Fruit fly (Drosophila melanogaster): ENCODE data around the gene CG4829.

Gene CG4829

dm6 chrX:16873053-16873452 is 61.6 kb downstream of the CG4829 start (continued):
- peak; percentile 46; the same call in 1 of the 2 replicates for TF ChIP-seq CG31441 (GFP tag; IDR thresholded peaks at IDR 0.05)
- TF ChIP-seq Sox102F (GFP tag; optimal IDR thresholded peaks at IDR 0.05): peak; percentile 34
- TF ChIP-seq tap (tag; optimal IDR thresholded peaks at IDR 0.05): no peak
- TF ChIP-seq Ssrp (tag; optimal IDR thresholded peaks at IDR 0.05): peak; percentile 16
- peak; percentile 14 for TF ChIP-seq CG2678 (tag; optimal IDR thresholded peaks at IDR 0.05)
- peak; percentile 16 for TF ChIP-seq Sox100B (GFP tag; optimal IDR thresholded peaks at IDR 0.05)
- TF ChIP-seq CG18262 (tag; optimal IDR thresholded peaks at IDR 0.05): peak; percentile 44
- TF ChIP-seq grau (tag; optimal IDR thresholded peaks at IDR 0.05): peak; percentile 3
- no peak for TF ChIP-seq insv (GFP tag; optimal IDR thresholded peaks at IDR 0.05)
- TF ChIP-seq Oli (tag; optimal IDR thresholded peaks at IDR 0.05): peak; percentile 38
- TF ChIP-seq CG1832 (GFP tag; optimal IDR thresholded peaks at IDR 0.05): no peak
- no peak for TF ChIP-seq ftz-f1 (GFP tag; optimal IDR thresholded peaks at IDR 0.05)
- TF ChIP-seq p53 (GFP tag; optimal IDR thresholded peaks at IDR 0.05): no peak
- no peak for TF ChIP-seq ap (GFP tag; IDR thresholded peaks at IDR 0.05)
- TF ChIP-seq Fer3 (tag; optimal IDR thresholded peaks at IDR 0.05): no peak
- peak; percentile 3 for TF ChIP-seq CG15269 (tag; optimal IDR thresholded peaks at IDR 0.05)
- TF ChIP-seq CTCF (GFP tag; optimal IDR thresholded peaks at IDR 0.05): no peak
- TF ChIP-seq CG10321 (GFP tag; IDR thresholded peaks at IDR 0.05): no peak
- peak; percentile 1 for TF ChIP-seq CG17829 (tag; optimal IDR thresholded peaks at IDR 0.05)
- TF ChIP-seq bsh (GFP tag; optimal IDR thresholded peaks at IDR 0.05): peak in 1 of 2 experiments; percentile 46
- TF ChIP-seq slp2 (GFP tag; optimal IDR thresholded peaks at IDR 0.05): no peak
- peak; percentile 39 for TF ChIP-seq nmo (GFP tag; optimal IDR thresholded peaks at IDR 0.05)
- TF ChIP-seq unpg (GFP tag; optimal IDR thresholded peaks at IDR 0.05): peak; percentile 6
- TF ChIP-seq dmrt11E (tag; optimal IDR thresholded peaks at IDR 0.05): peak; percentile 16
- no peak for TF ChIP-seq CG13894 (tag; optimal IDR thresholded peaks at IDR 0.05)
- TF ChIP-seq D19A (tag; optimal IDR thresholded peaks at IDR 0.05): no peak
- peak in 1 of 2 experiments; percentile 17 for TF ChIP-seq Hr51 (GFP tag; optimal IDR thresholded peaks at IDR 0.05)
- peak; percentile 37 for TF ChIP-seq CG12391 (tag; optimal IDR thresholded peaks at IDR 0.05)
- 0 out of 2 replicates have a peak, but pooled peaks have one; percentile 21 for TF ChIP-seq Ptx1 (GFP tag; IDR thresholded peaks at IDR 0.05)
- peak; percentile 36 for TF ChIP-seq Blimp-1 (GFP tag; optimal IDR thresholded peaks at IDR 0.05)

DNA sequence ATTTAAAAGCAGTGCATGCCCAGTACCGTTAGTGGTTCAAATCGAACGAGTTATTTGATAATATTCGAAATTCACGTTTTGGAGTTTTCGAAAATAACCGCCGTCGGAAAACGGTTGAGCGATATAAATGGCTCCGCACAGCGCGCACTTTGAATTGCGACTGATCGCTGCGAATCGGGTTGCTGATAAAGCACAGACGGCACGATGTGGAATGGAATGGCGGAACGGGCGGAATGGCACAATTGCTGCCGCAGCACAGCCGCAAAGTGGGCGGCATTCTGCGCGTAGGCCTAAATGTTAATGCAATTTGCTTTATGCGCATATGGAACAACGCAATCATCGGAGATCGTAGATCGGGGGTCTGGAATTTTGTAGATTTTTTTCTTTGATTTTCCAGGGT is 63.2 kb downstream of the CG4829 start:
- no peak for TF ChIP-seq CG8290 (GFP tag; optimal IDR thresholded peaks at IDR 0.05)
- peak in 1 of 2 experiments; percentile 3 for TF ChIP-seq CG8290 (tag; optimal IDR thresholded peaks at IDR 0.05)
- TF ChIP-seq CG32772 (GFP tag; IDR thresholded peaks at IDR 0.05): no peak
- no peak for TF ChIP-seq CG1024 (GFP tag; IDR thresholded peaks at IDR 0.05)
- TF ChIP-seq CG11456 (GFP tag; IDR thresholded peaks at IDR 0.05): 0 out of 3 replicates have a peak, but pooled peaks have one; percentile 38
- no peak for TF ChIP-seq CG9437 (GFP tag; optimal IDR thresholded peaks at IDR 0.05)
- peak; percentile 43 for TF ChIP-seq Jarid2 (GFP tag; optimal IDR thresholded peaks at IDR 0.05)
- TF ChIP-seq Med (GFP tag): no peak
- peak; percentile 24 for TF ChIP-seq Deaf1 (tag; optimal IDR thresholded peaks at IDR 0.05)
- TF ChIP-seq pfk (GFP tag; optimal IDR thresholded peaks at IDR 0.05): peak; percentile 92
- peak; percentile 82; the same call in 1 of the 4 replicates for TF ChIP-seq chinmo (GFP tag; IDR thresholded peaks at IDR 0.05; ENCODE audit: partially characterized antibody)
- peak; percentile 33 for TF ChIP-seq Myb (GFP tag; optimal IDR thresholded peaks at IDR 0.05)
- TF ChIP-seq CG13287 (GFP tag; IDR thresholded peaks at IDR 0.05; ENCODE audit: partially characterized antibody): peak; percentile 10; the same call in 1 of the 2 replicates
- peak; percentile 37; the same call in 1 of the 2 replicates for TF ChIP-seq E2f2 (GFP tag; IDR thresholded peaks at IDR 0.05)

Data from whole organism, embryonic.